Fruit fly (Drosophila melanogaster) Kc167 (cell line): ENCODE measurements around the gene AGO2.

Experiments
- Myc ChIP-seq: fragments of >200 bp; optimal IDR thresholded peaks from 2 replicates; lab custom pipeline; 2017; ENCODE audit warnings: missing external identifiers
- Sin3A ChIP-seq: fragments of >200 bp; optimal IDR thresholded peaks from 2 replicates; lab custom pipeline; 2018; ENCODE audit warnings: missing external identifiers
- h ChIP-seq: fragments of >200 bp; optimal IDR thresholded peaks from 3 replicates; lab custom pipeline; 2018; ENCODE audit warnings: missing external identifiers
- insv ChIP-seq: fragments of >200 bp; optimal IDR thresholded peaks from 3 replicates; lab custom pipeline; 2018; ENCODE audit warnings: missing external identifiers
- psq ChIP-seq: fragments of >200 bp; optimal IDR thresholded peaks from 2 replicates; lab custom pipeline; 2017; ENCODE audit warnings: missing external identifiers
- ttk ChIP-seq: sonication (Bioruptor generic); optimal IDR thresholded peaks from 2 replicates; lab custom pipeline; 2017; ENCODE audit warnings: missing external identifiers

The AGO2 gene

dm6 chr3L:15528096-15528495 is 25.8 kb upstream of the AGO2 start, which contains the start of gene CG42728:
Gene CG42728 (minus strand): TSS chr3L:15528196.
- no peak for TF ChIP-seq h (lab: Kevin White, UChicago)
- TF ChIP-seq Myc: no peak
- TF ChIP-seq Sin3A: no peak
- TF ChIP-seq psq (lab: Kevin White, UChicago): no peak
- no peak for TF ChIP-seq insv (lab: Kevin White, UChicago)

- TF ChIP-seq ttk (lab: Kevin White, UChicago): no peak
- no peak for TF ChIP-seq h (lab: Kevin White, UChicago)
- TF ChIP-seq Myc: no peak
- no peak for TF ChIP-seq psq (lab: Kevin White, UChicago)
- no peak for TF ChIP-seq Sin3A
These were observed 24.8 kb upstream of the AGO2 start, which contains the start of gene obst-H for dm6 chr3L:15529143-15529542. Gene obst-H (minus strand): TSS chr3L:15529243.

dm6 chr3L:15530071-15530470 is 23.8 kb upstream of the AGO2 start:
- TF ChIP-seq psq (lab: Kevin White, UChicago): no peak
- no peak for TF ChIP-seq ttk (lab: Kevin White, UChicago)
- TF ChIP-seq Myc: no peak
- no peak for TF ChIP-seq Sin3A
- no peak for TF ChIP-seq h (lab: Kevin White, UChicago)
- no peak for TF ChIP-seq insv (lab: Kevin White, UChicago)

dm6 chr3L:15530638-15531225 is 23.2 kb upstream of the AGO2 start:
- TF ChIP-seq Sin3A (no peak), insv (lab: Kevin White, UChicago) (no peak), h (lab: Kevin White, UChicago) (no peak), ttk (lab: Kevin White, UChicago) (no peak), Myc (no peak), psq (lab: Kevin White, UChicago) (no peak)

dm6 chr3L:15531423-15532325 is 22.2 kb upstream of the AGO2 start, which contains the start of gene CG43248:
Gene CG43248 (minus strand): TSS chr3L:15531473.
- TF ChIP-seq Sin3A: no peak
- no peak for TF ChIP-seq psq (lab: Kevin White, UChicago)
- no peak for TF ChIP-seq ttk (lab: Kevin White, UChicago)
- no peak for TF ChIP-seq Myc
- TF ChIP-seq insv (lab: Kevin White, UChicago): no peak
- TF ChIP-seq h (lab: Kevin White, UChicago): no peak

dm6 chr3L:15532368-15533030 is 21.4 kb upstream of the AGO2 start:
- TF ChIP-seq Myc (no peak), h (lab: Kevin White, UChicago) (no peak), psq (lab: Kevin White, UChicago) (no peak), insv (lab: Kevin White, UChicago) (no peak), Sin3A (no peak), ttk (lab: Kevin White, UChicago) (no peak)

dm6 chr3L:15533402-15534129 is 20.3 kb upstream of the AGO2 start:
- TF ChIP-seq ttk (lab: Kevin White, UChicago) (no peak), Myc (no peak), psq (lab: Kevin White, UChicago) (no peak), insv (lab: Kevin White, UChicago) (no peak), Sin3A (no peak), h (lab: Kevin White, UChicago) (no peak)

- TF ChIP-seq Sin3A: no peak
- no peak for TF ChIP-seq insv (lab: Kevin White, UChicago)
These were observed 19.4 kb upstream of the AGO2 start for dm6 chr3L:15534274-15535227.

dm6 chr3L:15535228-15535598 is 18.7 kb upstream of the AGO2 start, which contains the start of gene CrebA:
Gene CrebA (plus strand): TSS chr3L:15535395.
- no peak for TF ChIP-seq psq (lab: Kevin White, UChicago)
- TF ChIP-seq insv (lab: Kevin White, UChicago): no peak
- no peak for TF ChIP-seq h (lab: Kevin White, UChicago)
- no peak for TF ChIP-seq Sin3A
- TF ChIP-seq Myc: no peak
- no peak for TF ChIP-seq ttk (lab: Kevin White, UChicago)

dm6 chr3L:15535800-15536225 is 18.1 kb upstream of the AGO2 start:
- TF ChIP-seq psq (lab: Kevin White, UChicago) (no peak), insv (lab: Kevin White, UChicago) (no peak), h (lab: Kevin White, UChicago) (no peak), Myc (no peak), ttk (lab: Kevin White, UChicago) (no peak), Sin3A (no peak)
